Worm (Caenorhabditis elegans): ENCODE results near the gene ubh-3.

The ubh-3 gene

ce11 chrV:6517305-6518224, 9.0 kb upstream of the ubh-3 start:
- TF ChIP-seq ceh-36 (tag; optimal IDR thresholded peaks at IDR 0.05) (no peak), hnd-1 (tag; optimal IDR thresholded peaks at IDR 0.05) (no peak), tbx-37 (GFP tag; conservative IDR thresholded peaks at IDR 0.05) (no peak), ets-7 (tag; optimal IDR thresholded peaks at IDR 0.05) (no peak)

DNA sequence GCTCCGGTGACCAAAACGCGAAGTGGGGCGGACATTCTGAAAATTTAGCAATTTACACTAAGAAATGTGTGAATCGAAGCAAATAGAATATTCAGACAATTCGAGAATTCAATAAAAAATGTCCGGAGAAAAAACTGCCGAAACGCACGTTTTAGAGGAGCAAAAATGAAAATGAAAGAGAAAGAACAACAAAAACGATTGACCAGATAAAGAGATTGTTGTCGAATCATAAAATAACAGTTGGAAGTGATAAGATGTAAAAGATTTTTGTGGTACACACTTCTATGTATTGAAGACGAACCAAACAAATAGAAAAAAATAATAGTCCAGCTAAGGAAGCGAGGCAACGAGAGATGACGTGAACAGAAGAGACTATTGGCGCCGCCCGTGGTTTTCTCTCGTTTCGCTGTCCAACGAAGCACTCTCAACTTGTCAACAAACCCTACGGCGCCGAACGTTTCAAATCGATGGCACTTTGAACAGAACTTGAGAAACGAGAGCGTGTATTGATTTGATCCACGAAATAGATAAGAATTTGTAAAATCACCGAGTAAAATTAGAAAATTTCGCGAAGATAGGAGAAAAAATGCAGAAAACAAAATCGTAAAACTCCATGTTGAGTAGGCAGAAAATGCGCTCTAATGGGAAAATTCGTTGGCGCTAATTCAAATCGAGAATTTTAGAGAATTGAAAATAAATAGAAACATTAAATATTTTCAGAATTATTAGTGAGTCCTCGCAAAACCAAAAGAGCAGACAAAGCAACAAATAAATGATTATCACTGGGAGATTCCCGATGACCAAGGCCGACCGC, 8.1 kb upstream of the ubh-3 start, which contains the start of gene mdh-1:
mdh-1 (minus strand) TSS at position 36 of the 814 bp plus-strand sequence.
- TF ChIP-seq F13C5.2 (tag; optimal IDR thresholded peaks at IDR 0.05) (no peak), sea-1 (GFP tag; conservative IDR thresholded peaks at IDR 0.05) (no peak), tbx-11 (GFP tag; IDR thresholded peaks at IDR 0.05) (no peak), tbx-37 (GFP tag; conservative IDR thresholded peaks at IDR 0.05) (no peak), hmbx-1 (tag; optimal IDR thresholded peaks at IDR 0.05) (no peak), hmg-4 (GFP tag; optimal IDR thresholded peaks at IDR 0.05) (no peak), tra-4 (tag; optimal IDR thresholded peaks at IDR 0.05) (no peak)

- TF ChIP-seq ceh-36 (tag; optimal IDR thresholded peaks at IDR 0.05) = no peak
- TF ChIP-seq hmbx-1 (tag; optimal IDR thresholded peaks at IDR 0.05) = no peak
- no peak for TF ChIP-seq ama-1 (optimal IDR thresholded peaks at IDR 0.05)
- no peak for TF ChIP-seq ceh-13 (GFP tag; optimal IDR thresholded peaks at IDR 0.05)
- TF ChIP-seq hnd-1 (tag; optimal IDR thresholded peaks at IDR 0.05) = no peak
- TF ChIP-seq ets-7 (tag; optimal IDR thresholded peaks at IDR 0.05) = no peak
- no peak for TF ChIP-seq hmg-4 (GFP tag; optimal IDR thresholded peaks at IDR 0.05)
- TF ChIP-seq B0310.2 (tag; optimal IDR thresholded peaks at IDR 0.05) = no peak
- no peak for TF ChIP-seq scrt-1 (GFP tag; IDR thresholded peaks at IDR 0.05)
- TF ChIP-seq F13C5.2 (tag; optimal IDR thresholded peaks at IDR 0.05) = no peak
- no peak for TF ChIP-seq pes-1 (GFP tag; IDR thresholded peaks at IDR 0.05)
- no peak for TF ChIP-seq aly-1 (tag; optimal IDR thresholded peaks at IDR 0.05)
These were observed 6.7 kb upstream of the ubh-3 start for ce11 chrV:6515344-6515743.

- TF ChIP-seq hmg-4 (GFP tag; optimal IDR thresholded peaks at IDR 0.05) = no peak
- TF ChIP-seq aly-1 (tag; optimal IDR thresholded peaks at IDR 0.05) = no peak
- TF ChIP-seq F13C5.2 (tag; optimal IDR thresholded peaks at IDR 0.05) = no peak
- TF ChIP-seq tbx-37 (GFP tag; conservative IDR thresholded peaks at IDR 0.05) = no peak
- TF ChIP-seq ama-1 (optimal IDR thresholded peaks at IDR 0.05) = no peak
- TF ChIP-seq hmbx-1 (tag; optimal IDR thresholded peaks at IDR 0.05) = no peak
These were observed 6.3 kb upstream of the ubh-3 start, which contains the start of gene dpy-11 for ce11 chrV:6514887-6515324. Gene dpy-11 (minus strand): TSS chrV:6515240.

DNA sequence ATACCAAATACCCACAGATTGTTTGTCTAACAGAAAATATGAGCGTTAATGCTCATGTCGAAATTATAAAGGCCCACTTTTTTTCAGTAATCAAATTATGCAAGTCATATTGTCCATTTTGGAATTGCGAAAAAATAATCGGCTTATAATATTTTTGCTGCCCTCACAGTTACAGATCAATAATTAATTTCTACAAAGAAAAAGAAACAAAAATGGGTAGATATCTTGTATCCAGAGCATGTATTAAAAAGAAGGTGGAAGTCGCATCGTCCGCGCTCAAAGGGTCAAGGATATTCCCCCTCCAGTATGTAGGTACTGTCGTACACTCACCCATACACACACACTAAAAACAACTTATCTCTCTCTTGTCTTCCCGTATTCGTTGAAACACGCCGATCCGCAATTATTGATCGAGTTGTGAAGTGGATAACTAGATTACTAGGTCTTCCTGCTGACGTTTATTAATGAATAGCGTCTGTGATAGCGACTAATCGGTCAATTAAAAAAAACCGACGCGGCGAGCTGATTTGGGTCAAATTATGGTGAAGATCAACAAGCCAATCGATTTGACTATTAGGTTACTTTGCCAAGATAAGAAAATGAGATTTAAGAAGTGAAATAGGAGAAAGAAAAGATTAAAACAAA, 5.3 kb upstream of the ubh-3 start:
- TF ChIP-seq tra-4 (tag; optimal IDR thresholded peaks at IDR 0.05) (no peak), hnd-1 (tag; optimal IDR thresholded peaks at IDR 0.05) (no peak), ceh-13 (GFP tag; optimal IDR thresholded peaks at IDR 0.05) (no peak), sea-1 (GFP tag; conservative IDR thresholded peaks at IDR 0.05) (no peak), tbx-37 (GFP tag; conservative IDR thresholded peaks at IDR 0.05) (no peak), scrt-1 (GFP tag; IDR thresholded peaks at IDR 0.05) (no peak), ama-1 (optimal IDR thresholded peaks at IDR 0.05) (no peak), flt-1 (GFP tag; IDR thresholded peaks at IDR 0.05) (no peak), ets-7 (tag; optimal IDR thresholded peaks at IDR 0.05) (no peak), tbx-11 (GFP tag; IDR thresholded peaks at IDR 0.05) (no peak), pes-1 (GFP tag; IDR thresholded peaks at IDR 0.05) (no peak), hmbx-1 (tag; optimal IDR thresholded peaks at IDR 0.05) (no peak), F13C5.2 (tag; optimal IDR thresholded peaks at IDR 0.05) (no peak), hmg-4 (GFP tag; optimal IDR thresholded peaks at IDR 0.05) (no peak), ceh-36 (tag; optimal IDR thresholded peaks at IDR 0.05) (no peak), B0310.2 (tag; optimal IDR thresholded peaks at IDR 0.05) (no peak), aly-1 (tag; optimal IDR thresholded peaks at IDR 0.05) (no peak)

DNA sequence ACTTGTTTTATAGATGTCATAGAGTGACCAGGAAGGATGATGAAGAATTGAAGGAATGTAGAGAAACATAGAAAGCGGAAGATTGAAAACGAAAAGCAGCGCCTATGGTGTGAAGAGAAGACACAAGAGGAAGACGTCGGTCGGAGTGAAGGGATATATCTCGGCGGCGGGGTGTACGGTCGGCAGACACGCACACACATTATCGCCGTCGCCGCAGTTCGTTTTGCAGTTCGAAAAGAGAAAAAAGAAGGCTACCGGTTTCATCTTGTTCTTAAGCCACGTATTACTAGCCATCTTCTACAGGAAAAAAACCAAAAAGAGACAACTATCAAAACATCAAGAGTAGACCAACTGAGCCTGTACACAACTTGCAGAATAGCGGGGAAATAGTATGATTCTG, 4.8 kb upstream of the ubh-3 start:
- TF ChIP-seq pes-1 (GFP tag; IDR thresholded peaks at IDR 0.05) (0 out of 2 replicates have a peak, but pooled peaks have one; percentile 44), tra-4 (tag; optimal IDR thresholded peaks at IDR 0.05) (no peak), B0310.2 (tag; optimal IDR thresholded peaks at IDR 0.05) (no peak), hmg-4 (GFP tag; optimal IDR thresholded peaks at IDR 0.05) (peak; percentile 27), F13C5.2 (tag; optimal IDR thresholded peaks at IDR 0.05) (no peak), ceh-13 (GFP tag; optimal IDR thresholded peaks at IDR 0.05) (no peak), hmbx-1 (tag; optimal IDR thresholded peaks at IDR 0.05) (no peak), aly-1 (tag; optimal IDR thresholded peaks at IDR 0.05) (no peak), ama-1 (optimal IDR thresholded peaks at IDR 0.05) (no peak)

ce11 chrV:6511121-6511520, 2.5 kb upstream of the ubh-3 start, which contains the start of gene ubh-1:
Gene ubh-1 (minus strand): TSS chrV:6511409.
- TF ChIP-seq scrt-1 (GFP tag; IDR thresholded peaks at IDR 0.05) (no peak), ceh-13 (GFP tag; optimal IDR thresholded peaks at IDR 0.05) (no peak), flt-1 (GFP tag; IDR thresholded peaks at IDR 0.05) (no peak), aly-1 (tag; optimal IDR thresholded peaks at IDR 0.05) (no peak), ceh-36 (tag; optimal IDR thresholded peaks at IDR 0.05) (no peak)
